Worm (Caenorhabditis elegans) whole organism, mixed stage, embryonic: ENCODE results near the gene ZK742.4.

Source experiments
- elt-3 ChIP-seq: fragments of 150-350 bp; optimal IDR thresholded peaks from 2 replicates; lab custom pipeline; 2014; ENCODE audit warnings: missing biosample characterization, missing genetic modification characterization
- flh-1 ChIP-seq: fragments of 200-800 bp; sonication (Bioruptor generic); optimal IDR thresholded peaks from 2 replicates; lab custom pipeline; 2018; ENCODE audit warnings: mild to moderate bottlenecking, missing genetic modification characterization, moderate library complexity, missing compliant biosample characterization
- lin-13 ChIP-seq: fragments of 150-350 bp; optimal IDR thresholded peaks from 2 replicates; lab custom pipeline; 2014; ENCODE audit warnings: missing biosample characterization, missing genetic modification characterization
- nhr-12 ChIP-seq: fragments of 150-350 bp; optimal IDR thresholded peaks from 2 replicates; lab custom pipeline; 2014; ENCODE audit warnings: missing biosample characterization, missing genetic modification characterization
- nhr-2 ChIP-seq: fragments of 150-350 bp; optimal IDR thresholded peaks from 2 replicates; lab custom pipeline; 2014; ENCODE audit warnings: missing biosample characterization, missing genetic modification characterization
- nhr-76 ChIP-seq: sonication (generic microtip); optimal IDR thresholded peaks from 2 replicates; lab custom pipeline; 2017; ENCODE audit warnings: missing biosample characterization, missing genetic modification characterization
- pha-4 ChIP-seq: fragments of 150-350 bp; optimal IDR thresholded peaks from 2 replicates; lab custom pipeline; 2018; ENCODE audit warnings: missing biosample characterization, missing genetic modification reagents, missing genetic modification characterization
- snpc-4 ChIP-seq: fragments of 150-350 bp; optimal IDR thresholded peaks from 2 replicates; lab custom pipeline; 2014; ENCODE audit warnings: missing biosample characterization, missing genetic modification characterization
- unc-62 ChIP-seq: fragments of 150-350 bp; optimal IDR thresholded peaks from 2 replicates; lab custom pipeline; 2014; ENCODE audit warnings: missing biosample characterization, missing genetic modification reagents, missing genetic modification characterization

- no peak for TF ChIP-seq unc-62
- no peak for TF ChIP-seq flh-1 (GFP tag; lab: Kevin White, UChicago)
- no peak for TF ChIP-seq snpc-4 (tag; lab: Kevin White, UChicago)
- TF ChIP-seq lin-13 = no peak
- TF ChIP-seq nhr-12 (tag; lab: Kevin White, UChicago) = no peak
- no peak for TF ChIP-seq elt-3 (tag; lab: Kevin White, UChicago)
- no peak for TF ChIP-seq nhr-2
- no peak for TF ChIP-seq pha-4 (tag; lab: Kevin White, UChicago)
- TF ChIP-seq nhr-76 = no peak
Observed at ce11 chrV:7803563-7803962, 8.0 kb downstream of the ZK742.4 start.
